Worm (Caenorhabditis elegans): ENCODE data around the gene larp-1.
A peak's percentile ranks its signal among the peaks of the same experiment; 100 is the strongest.

larp-1 gene

ce11 chrIII:5025136-5025629 lies 7.7 kb upstream of the larp-1 start:
- TF ChIP-seq dao-5 (tag; optimal IDR thresholded peaks at IDR 0.05) (no peak), him-1 (tag; optimal IDR thresholded peaks at IDR 0.05) (no peak), W03F9.2 (tag; optimal IDR thresholded peaks at IDR 0.05) (no peak)

ce11 chrIII:5024393-5024964 lies 7.0 kb upstream of the larp-1 start, which contains the start of gene pcf-11:
Gene pcf-11, plus strand, starts transcription at chrIII:5024914.
- peak; percentile 34 for TF ChIP-seq W03F9.2 (tag; optimal IDR thresholded peaks at IDR 0.05)
- no peak for TF ChIP-seq dao-5 (tag; optimal IDR thresholded peaks at IDR 0.05)

- TF ChIP-seq dao-5 (tag; optimal IDR thresholded peaks at IDR 0.05) (no peak), him-1 (tag; optimal IDR thresholded peaks at IDR 0.05) (no peak), W03F9.2 (tag; optimal IDR thresholded peaks at IDR 0.05) (no peak)
Observed at ce11 chrIII:5023642-5024041, 6.2 kb upstream of the larp-1 start.

- TF ChIP-seq dao-5 (tag; optimal IDR thresholded peaks at IDR 0.05): no peak
- no peak for TF ChIP-seq him-1 (tag; optimal IDR thresholded peaks at IDR 0.05)
- no peak for TF ChIP-seq W03F9.2 (tag; optimal IDR thresholded peaks at IDR 0.05)
Observed at ce11 chrIII:5022964-5023363, 5.5 kb upstream of the larp-1 start, which contains the start of gene R144.13. Gene R144.13, plus strand, starts transcription at chrIII:5023264.

ce11 chrIII:5021689-5022088 lies 4.2 kb upstream of the larp-1 start, which contains the start of gene R144.3:
Gene R144.3, plus strand, starts transcription at chrIII:5021989.
- TF ChIP-seq dao-5 (tag; optimal IDR thresholded peaks at IDR 0.05): no peak
- no peak for TF ChIP-seq him-1 (tag; optimal IDR thresholded peaks at IDR 0.05)
- TF ChIP-seq W03F9.2 (tag; optimal IDR thresholded peaks at IDR 0.05): no peak

ce11 chrIII:5020924-5021323 lies 3.5 kb upstream of the larp-1 start, which contains the start of gene mdt-11:
Gene mdt-11, plus strand, starts transcription at chrIII:5021224.
- TF ChIP-seq W03F9.2 (tag; optimal IDR thresholded peaks at IDR 0.05) (no peak), dao-5 (tag; optimal IDR thresholded peaks at IDR 0.05) (no peak), him-1 (tag; optimal IDR thresholded peaks at IDR 0.05) (no peak)

ce11 chrIII:5018116-5018689 lies 753 bp upstream of the larp-1 start, which contains the start of gene wip-1:
Gene wip-1, plus strand, starts transcription at chrIII:5018639.
- TF ChIP-seq W03F9.2 (tag; optimal IDR thresholded peaks at IDR 0.05) (peak; percentile 98), him-1 (tag; optimal IDR thresholded peaks at IDR 0.05) (peak; percentile 98), dao-5 (tag; optimal IDR thresholded peaks at IDR 0.05) (peak; percentile 72)

- TF ChIP-seq W03F9.2 (tag; optimal IDR thresholded peaks at IDR 0.05): peak; percentile 57
- TF ChIP-seq dao-5 (tag; optimal IDR thresholded peaks at IDR 0.05): no peak
- peak; percentile 67 for TF ChIP-seq him-1 (tag; optimal IDR thresholded peaks at IDR 0.05)
Observed at ce11 chrIII:5013915-5014346, 3.5 kb downstream of the larp-1 start.

- no peak for TF ChIP-seq dao-5 (tag; optimal IDR thresholded peaks at IDR 0.05)
- no peak for TF ChIP-seq W03F9.2 (tag; optimal IDR thresholded peaks at IDR 0.05)
- no peak for TF ChIP-seq him-1 (tag; optimal IDR thresholded peaks at IDR 0.05)
Observed at ce11 chrIII:5012460-5012859, 5.0 kb downstream of the larp-1 start.

ce11 chrIII:5010723-5011122 lies 6.7 kb downstream of the larp-1 start:
- no peak for TF ChIP-seq W03F9.2 (tag; optimal IDR thresholded peaks at IDR 0.05)
- no peak for TF ChIP-seq him-1 (tag; optimal IDR thresholded peaks at IDR 0.05)
- no peak for TF ChIP-seq dao-5 (tag; optimal IDR thresholded peaks at IDR 0.05)

- TF ChIP-seq W03F9.2 (tag; optimal IDR thresholded peaks at IDR 0.05) (no peak), dao-5 (tag; optimal IDR thresholded peaks at IDR 0.05) (no peak), him-1 (tag; optimal IDR thresholded peaks at IDR 0.05) (no peak)
Observed at ce11 chrIII:5008730-5009129, 8.7 kb downstream of the larp-1 start, which contains the start of gene R144.11. Gene R144.11, minus strand, starts transcription at chrIII:5008830.

- no peak for TF ChIP-seq W03F9.2 (tag; optimal IDR thresholded peaks at IDR 0.05)
- no peak for TF ChIP-seq dao-5 (tag; optimal IDR thresholded peaks at IDR 0.05)
- TF ChIP-seq him-1 (tag; optimal IDR thresholded peaks at IDR 0.05): no peak
Observed at ce11 chrIII:5006881-5007280, 10.6 kb downstream of the larp-1 start, which contains the start of gene R144.12. Gene R144.12, minus strand, starts transcription at chrIII:5006981.

ce11 chrIII:5004621-5005020 lies 12.8 kb downstream of the larp-1 start, which contains the start of gene R144.6:
Gene R144.6, minus strand, starts transcription at chrIII:5004721.
- no peak for TF ChIP-seq dao-5 (tag; optimal IDR thresholded peaks at IDR 0.05)
- no peak for TF ChIP-seq W03F9.2 (tag; optimal IDR thresholded peaks at IDR 0.05)
- no peak for TF ChIP-seq him-1 (tag; optimal IDR thresholded peaks at IDR 0.05)

- TF ChIP-seq W03F9.2 (tag; optimal IDR thresholded peaks at IDR 0.05) (no peak), dao-5 (tag; optimal IDR thresholded peaks at IDR 0.05) (no peak), him-1 (tag; optimal IDR thresholded peaks at IDR 0.05) (no peak)
Observed at ce11 chrIII:5002231-5002630, 15.2 kb downstream of the larp-1 start, which contains the start of gene R144.10. Gene R144.10, minus strand, starts transcription at chrIII:5002331.

Data from whole organism, L4/young adult.